Fruit fly (Drosophila melanogaster) whole organism, embryonic: ENCODE data around the gene CG31098.

ENCODE experiments used
- Ada2b ChIP-seq: fragments of 200-800 bp; sonication (Bioruptor generic); IDR thresholded peaks from 2 replicates; pipeline ENCODE4 v1.3.6; 2022; ENCODE audit warnings: missing biosample characterization, missing genetic modification characterization
- BEAF-32 ChIP-seq: fragments of 200-800 bp; sonication (Bioruptor generic); optimal IDR thresholded peaks from 3 replicates; lab custom pipeline; 2017; ENCODE audit warnings: missing biosample characterization, missing genetic modification characterization, mild to moderate bottlenecking, moderate library complexity, missing genetic modification reagents
- CG10654 ChIP-seq: fragments of 200-800 bp; sonication (Bioruptor generic); optimal IDR thresholded peaks from 2 replicates; lab custom pipeline; 2016; ENCODE audit warnings: missing biosample characterization, missing genetic modification characterization
- CG11456 ChIP-seq: fragments of 200-800 bp; sonication (Bioruptor generic); IDR thresholded peaks from 3 replicates; pipeline ENCODE4 v1.3.6; 2022; ENCODE audit warnings: missing biosample characterization, missing genetic modification characterization
- CG11723 ChIP-seq: fragments of 200-800 bp; sonication (Bioruptor generic); optimal IDR thresholded peaks from 2 replicates; lab custom pipeline; 2017; ENCODE audit warnings: missing biosample characterization, mild to moderate bottlenecking, missing genetic modification characterization
- CG12744 ChIP-seq: fragments of 200-800 bp; sonication (Bioruptor generic); optimal IDR thresholded peaks from 2 replicates; lab custom pipeline; 2016; ENCODE audit warnings: missing biosample characterization, missing genetic modification characterization
- CG15011 ChIP-seq: fragments of 200-800 bp; sonication (Bioruptor generic); optimal IDR thresholded peaks from 3 replicates; lab custom pipeline; 2018; ENCODE audit warnings: missing biosample characterization, mild to moderate bottlenecking, missing genetic modification characterization
- CG17359 ChIP-seq: fragments of 200-800 bp; sonication (Bioruptor generic); optimal IDR thresholded peaks from 3 replicates; lab custom pipeline; 2018; ENCODE audit warnings: missing biosample characterization, mild to moderate bottlenecking, missing genetic modification characterization, moderate library complexity
- CG17612 ChIP-seq: fragments of 200-800 bp; sonication (Bioruptor generic); IDR thresholded peaks from 2 replicates; pipeline ENCODE4 v1.3.6; 2022; ENCODE audit warnings: missing biosample characterization, missing genetic modification characterization
- CG31388 ChIP-seq: fragments of 200-800 bp; sonication (Bioruptor generic); optimal IDR thresholded peaks from 2 replicates; lab custom pipeline; 2016; ENCODE audit warnings: missing biosample characterization, missing genetic modification characterization
- CG3407 ChIP-seq: fragments of 200-800 bp; sonication (Bioruptor generic); optimal IDR thresholded peaks from 2 replicates; lab custom pipeline; 2018; ENCODE audit warnings: missing biosample characterization, mild to moderate bottlenecking, missing genetic modification characterization
- CG4424 ChIP-seq: fragments of 200-800 bp; sonication (Bioruptor generic); optimal IDR thresholded peaks from 3 replicates; lab custom pipeline; 2016; ENCODE audit warnings: missing biosample characterization, missing genetic modification characterization
- CG7839 ChIP-seq: fragments of 200-800 bp; sonication (Bioruptor generic); optimal IDR thresholded peaks from 3 replicates; lab custom pipeline; 2018; ENCODE audit warnings: missing biosample characterization, mild to moderate bottlenecking, missing genetic modification characterization, moderate library complexity
- CG8281 ChIP-seq: fragments of 200-800 bp; sonication (Bioruptor generic); optimal IDR thresholded peaks from 2 replicates; lab custom pipeline; 2018; ENCODE audit warnings: missing biosample characterization, mild to moderate bottlenecking, missing genetic modification characterization, moderate library complexity
- CG8765 ChIP-seq: fragments of 200-800 bp; sonication (Bioruptor generic); IDR thresholded peaks from 2 replicates; pipeline ENCODE4 v1.3.6; 2022; ENCODE audit warnings: missing biosample characterization, missing genetic modification characterization
- CG8944 ChIP-seq: fragments of 200-800 bp; sonication (Bioruptor generic); optimal IDR thresholded peaks from 3 replicates; lab custom pipeline; 2016; ENCODE audit warnings: missing biosample characterization, missing genetic modification characterization
- CG9727 ChIP-seq: fragments of 200-800 bp; sonication (Bioruptor generic); optimal IDR thresholded peaks from 3 replicates; lab custom pipeline; 2017; ENCODE audit warnings: missing biosample characterization, mild to moderate bottlenecking, missing genetic modification characterization
- CG9797 ChIP-seq: fragments of 200-800 bp; sonication (Bioruptor generic); optimal IDR thresholded peaks from 3 replicates; lab custom pipeline; 2018; ENCODE audit warnings: missing biosample characterization, mild to moderate bottlenecking, missing genetic modification characterization
- CrebB ChIP-seq: fragments of 200-800 bp; sonication (Bioruptor generic); optimal IDR thresholded peaks from 3 replicates; lab custom pipeline; 2018; ENCODE audit warnings: missing biosample characterization, mild to moderate bottlenecking, missing genetic modification characterization
- Dref ChIP-seq: fragments of 200-800 bp; sonication (Bioruptor generic); IDR thresholded peaks from 2 replicates; pipeline ENCODE4 v1.3.6; 2022; ENCODE audit warnings: missing biosample characterization, missing genetic modification characterization
- ERR ChIP-seq: fragments of 200-800 bp; sonication (Bioruptor generic); optimal IDR thresholded peaks from 2 replicates; lab custom pipeline; 2016; ENCODE audit warnings: missing biosample characterization, missing genetic modification characterization
- H15 ChIP-seq: fragments of 200-800 bp; sonication (Bioruptor generic); IDR thresholded peaks from 3 replicates; pipeline ENCODE4 v1.3.6; 2022; ENCODE audit warnings: missing biosample characterization, missing genetic modification characterization
- H2.0 ChIP-seq: fragments of 200-800 bp; sonication (Bioruptor generic); IDR thresholded peaks from 2 replicates; pipeline ENCODE4 v1.3.6; 2022; ENCODE audit warnings: missing biosample characterization, missing genetic modification characterization
- HmgZ ChIP-seq: fragments of 200-800 bp; sonication (Bioruptor generic); optimal IDR thresholded peaks from 2 replicates; lab custom pipeline; 2018; ENCODE audit warnings: missing biosample characterization, mild to moderate bottlenecking, missing genetic modification characterization
- Oaz ChIP-seq: fragments of 200-800 bp; sonication (Bioruptor generic); IDR thresholded peaks from 2 replicates; pipeline ENCODE4 v1.3.6; 2022; ENCODE audit warnings: missing biosample characterization, missing genetic modification characterization
- Poxn ChIP-seq: fragments of 200-800 bp; sonication (Bioruptor generic); IDR thresholded peaks from 2 replicates; pipeline ENCODE4 v1.3.6; 2022; ENCODE audit warnings: missing biosample characterization, missing genetic modification characterization
- Rfx ChIP-seq: fragments of 200-800 bp; sonication (Bioruptor generic); IDR thresholded peaks from 2 replicates; pipeline ENCODE4 v1.3.6; 2022; ENCODE audit warnings: missing biosample characterization, missing genetic modification characterization
- Spps ChIP-seq: fragments of 200-800 bp; sonication (Bioruptor generic); optimal IDR thresholded peaks from 2 replicates; lab custom pipeline; 2018; ENCODE audit warnings: missing biosample characterization, mild to moderate bottlenecking, missing genetic modification characterization
- Vsx1 ChIP-seq: fragments of 200-800 bp; sonication (Bioruptor generic); optimal IDR thresholded peaks from 2 replicates; lab custom pipeline; 2017; ENCODE audit warnings: missing biosample characterization, mild to moderate bottlenecking, missing genetic modification characterization, missing genetic modification reagents
- ash1 ChIP-seq: fragments of 200-800 bp; sonication (Bioruptor generic); optimal IDR thresholded peaks from 2 replicates; lab custom pipeline; 2018; ENCODE audit warnings: missing biosample characterization, mild to moderate bottlenecking, missing genetic modification characterization
- az2 ChIP-seq: fragments of 200-800 bp; sonication (Bioruptor generic); optimal IDR thresholded peaks from 3 replicates; lab custom pipeline; 2016; ENCODE audit warnings: missing biosample characterization, missing genetic modification characterization
- bbx ChIP-seq: fragments of 200-800 bp; sonication (Bioruptor generic); IDR thresholded peaks from 2 replicates; pipeline ENCODE4 v1.3.6; 2022; ENCODE audit warnings: missing biosample characterization, missing genetic modification characterization; ENCODE audit not compliant: partially characterized antibody
- cad ChIP-seq: fragments of >200 bp; optimal IDR thresholded peaks from 2 replicates; lab custom pipeline; 2017; ENCODE audit warnings: missing biosample characterization, missing genetic modification characterization
- crol ChIP-seq: fragments of 200-800 bp; sonication (Bioruptor generic); IDR thresholded peaks from 2 replicates; pipeline ENCODE4 v1.3.6; 2022; ENCODE audit warnings: missing biosample characterization, missing genetic modification characterization
- eve ChIP-seq, 2 experiments: fragments of >200 bp; optimal IDR thresholded peaks; 2 replicates each; lab custom pipeline; 2017; ENCODE audit warnings: missing biosample characterization in 2 of 2, missing genetic modification characterization in 2 of 2
- fu2 ChIP-seq: fragments of 200-800 bp; sonication (Bioruptor generic); optimal IDR thresholded peaks from 2 replicates; lab custom pipeline; 2016; ENCODE audit warnings: missing biosample characterization, missing genetic modification characterization
- gsb-n ChIP-seq: fragments of 200-800 bp; sonication (Bioruptor generic); optimal IDR thresholded peaks from 3 replicates; lab custom pipeline; 2018; ENCODE audit warnings: missing biosample characterization, mild to moderate bottlenecking, missing genetic modification characterization
- inv ChIP-seq: fragments of 200-800 bp; sonication (Bioruptor generic); IDR thresholded peaks from 2 replicates; pipeline ENCODE4 v1.3.6; 2022; ENCODE audit warnings: missing biosample characterization, missing genetic modification characterization; ENCODE audit not compliant: partially characterized antibody
- lab ChIP-seq: fragments of 200-800 bp; sonication (Bioruptor generic); optimal IDR thresholded peaks from 3 replicates; lab custom pipeline; 2017; ENCODE audit warnings: missing biosample characterization, missing genetic modification characterization, mild to moderate bottlenecking, moderate library complexity, missing genetic modification reagents
- lilli ChIP-seq: fragments of 200-800 bp; sonication (Bioruptor generic); optimal IDR thresholded peaks from 3 replicates; lab custom pipeline; 2016; ENCODE audit warnings: missing biosample characterization, missing genetic modification characterization
- onecut ChIP-seq: fragments of 200-800 bp; sonication (Bioruptor generic); IDR thresholded peaks from 2 replicates; pipeline ENCODE4 v1.3.6; 2022; ENCODE audit warnings: missing biosample characterization, missing genetic modification characterization
- pfk ChIP-seq: fragments of 200-800 bp; sonication (Bioruptor generic); optimal IDR thresholded peaks from 2 replicates; lab custom pipeline; 2018; ENCODE audit warnings: missing biosample characterization, mild to moderate bottlenecking, missing genetic modification characterization, moderate library complexity
- prd ChIP-seq, 3 experiments: fragments of >200 bp in 2 of 3; fragments of 200-800 bp in 1 of 3; sonication (Bioruptor generic) in 1 of 3; optimal IDR thresholded peaks in 2 of 3; IDR thresholded peaks in 1 of 3; 2 replicates in 2 of 3; 3 replicates in 1 of 3; pipeline versions ENCODE4 v1.3.6 to Lab custom; 2017 to 2022; ENCODE audit warnings: missing biosample characterization in 1 of 3, missing genetic modification characterization in 1 of 3
- psq ChIP-seq: fragments of 200-800 bp; sonication (Bioruptor generic); optimal IDR thresholded peaks from 2 replicates; lab custom pipeline; 2017; ENCODE audit warnings: missing biosample characterization, missing genetic modification characterization
- seq ChIP-seq: fragments of 200-800 bp; sonication (Bioruptor generic); IDR thresholded peaks from 2 replicates; pipeline ENCODE4 v1.3.6; 2022; ENCODE audit warnings: missing biosample characterization, missing genetic modification characterization
- slou ChIP-seq: fragments of 200-800 bp; sonication (Bioruptor generic); optimal IDR thresholded peaks from 3 replicates; lab custom pipeline; 2016; ENCODE audit warnings: missing biosample characterization, missing genetic modification characterization
- slp2 ChIP-seq: fragments of 200-800 bp; sonication (Bioruptor generic); optimal IDR thresholded peaks from 2 replicates; lab custom pipeline; 2016; ENCODE audit warnings: missing biosample characterization, missing genetic modification characterization
- vfl ChIP-seq: fragments of 200-800 bp; sonication (Bioruptor generic); optimal IDR thresholded peaks from 2 replicates; lab custom pipeline; 2016; ENCODE audit warnings: missing biosample characterization, missing genetic modification characterization
- zf30C ChIP-seq: fragments of 200-800 bp; sonication (Bioruptor generic); optimal IDR thresholded peaks from 3 replicates; lab custom pipeline; 2018; ENCODE audit warnings: missing biosample characterization, mild to moderate bottlenecking, missing genetic modification characterization

Gene CG31098

DNA sequence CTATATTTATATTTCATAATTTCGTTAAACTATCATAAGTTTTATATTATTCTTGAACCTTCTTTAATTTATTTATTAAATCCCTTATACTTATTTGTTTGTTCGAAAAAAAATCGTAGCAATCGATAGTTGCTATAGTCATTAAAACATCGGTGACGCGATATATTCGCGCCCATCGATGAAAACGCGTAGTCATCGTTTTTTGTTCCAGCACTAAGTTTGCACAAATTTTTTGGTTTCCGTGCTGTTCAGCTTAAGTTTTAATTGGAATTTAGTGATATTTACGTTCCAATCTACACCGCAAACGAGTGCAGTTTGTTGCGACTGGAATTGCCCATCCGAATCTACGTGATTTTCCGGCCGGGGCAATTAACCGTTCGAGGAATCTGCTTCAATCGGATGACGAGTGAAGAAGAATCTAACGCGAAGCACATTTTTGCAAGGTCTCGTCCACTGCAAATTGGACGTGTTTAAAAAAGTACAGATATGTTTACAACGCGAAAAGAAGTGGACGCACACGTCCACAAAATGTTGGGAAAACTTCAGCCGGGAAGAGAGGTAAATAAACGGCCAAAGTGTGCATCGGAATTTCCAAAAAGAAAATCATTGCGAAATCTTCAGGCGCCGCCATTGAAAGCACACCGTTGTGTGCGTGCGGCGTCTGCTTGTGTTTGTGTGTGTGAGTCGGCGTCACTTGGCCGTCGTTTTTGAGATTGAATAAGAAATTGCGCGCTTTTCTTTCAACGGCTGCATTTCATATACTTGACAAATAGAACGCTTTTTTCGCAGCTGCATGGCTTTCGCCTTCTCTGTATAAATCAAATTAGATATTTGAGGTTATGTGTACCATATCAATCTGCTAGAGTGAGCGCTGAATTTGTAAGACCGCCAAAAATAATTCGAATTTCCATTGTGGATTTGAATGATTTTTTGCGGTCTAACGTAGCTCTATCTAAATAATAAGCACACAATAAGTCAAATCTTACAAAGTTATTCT, 43.3 kb downstream of the CG31098 start, which contains the start of gene Nup358 (continued):
- TF ChIP-seq CG11723 (GFP tag; lab: Kevin White, UChicago) (no peak), ash1 (GFP tag; lab: Kevin White, UChicago) (no peak), CG12744 (no peak), bbx (GFP tag; lab: Robert Waterston, UW) (peak; percentile 99), CG8944 (no peak), seq (GFP tag; lab: Robert Waterston, UW) (no peak), Oaz (GFP tag; lab: Robert Waterston, UW) (no peak), crol (GFP tag; lab: Robert Waterston, UW) (no peak), inv (GFP tag; lab: Robert Waterston, UW) (peak; percentile 98), CG8281 (no peak), eve (GFP tag; optimal IDR thresholded peaks at IDR 0.05; lab: Kevin White, UChicago) (no peak), CrebB (tag; lab: Kevin White, UChicago) (no peak), CG31388 (GFP tag; lab: Kevin White, UChicago) (no peak), slp2 (no peak), slou (GFP tag; lab: Kevin White, UChicago) (no peak), H2.0 (GFP tag; lab: Robert Waterston, UW) (no peak), CG9797 (peak; percentile 8), fu2 (GFP tag; lab: Kevin White, UChicago) (no peak), BEAF-32 (GFP tag; lab: Kevin White, UChicago) (peak; percentile 95), HmgZ (tag; lab: Kevin White, UChicago) (peak; percentile 36), lab (no peak), az2 (GFP tag; lab: Kevin White, UChicago) (no peak), CG15011 (GFP tag; lab: Kevin White, UChicago) (no peak), cad (GFP tag; lab: Kevin White, UChicago) (no peak), Spps (tag; lab: Kevin White, UChicago) (no peak), CG8765 (GFP tag; lab: Robert Waterston, UW) (no peak), Vsx1 (GFP tag; lab: Kevin White, UChicago) (no peak), CG11456 (GFP tag; lab: Robert Waterston, UW) (no peak), CG17612 (no peak), CG17359 (tag; lab: Kevin White, UChicago) (no peak), Dref (GFP tag; lab: Robert Waterston, UW) (peak; percentile 98), Rfx (peak; percentile 60), Ada2b (GFP tag; lab: Robert Waterston, UW) (no peak), vfl (no peak), H15 (GFP tag; lab: Robert Waterston, UW) (no peak), pfk (GFP tag; lab: Kevin White, UChicago) (no peak), prd (optimal IDR thresholded peaks at IDR 0.05; lab: Kevin White, UChicago) (no peak), prd (GFP tag; IDR thresholded peaks at IDR 0.05; lab: Robert Waterston, UW) (no peak), CG9727 (no peak), zf30C (GFP tag; lab: Kevin White, UChicago) (no peak), onecut (GFP tag; lab: Robert Waterston, UW) (no peak), lilli (GFP tag; lab: Kevin White, UChicago) (no peak), gsb-n (no peak), ERR (GFP tag; lab: Kevin White, UChicago) (no peak), CG3407 (no peak), CG7839 (tag; lab: Kevin White, UChicago) (no peak), Poxn (GFP tag; lab: Robert Waterston, UW) (no peak), CG4424 (no peak), psq (GFP tag; lab: Kevin White, UChicago) (no peak), CG10654 (no peak)
